Worm (Caenorhabditis elegans) whole organism, early embryonic: Measurements from ENCODE around the gene T13C2.2.
"Not testable (repeated sequence)": the region's sequence is repeated elsewhere in the genome, so short reads cannot be mapped to it uniquely, and the experiment has no call there.

ENCODE experiments used
- B0310.2 ChIP-seq: sonication (generic microtip); optimal IDR thresholded peaks from 2 replicates; lab custom pipeline; 2016; ENCODE audit warnings: mild to moderate bottlenecking, missing genetic modification characterization, missing compliant biosample characterization
- F13C5.2 ChIP-seq: sonication (generic microtip); optimal IDR thresholded peaks from 2 replicates; lab custom pipeline; 2017; ENCODE audit warnings: mild to moderate bottlenecking, missing genetic modification characterization, inconsistent platforms, missing compliant biosample characterization
- aly-1 ChIP-seq: sonication (generic microtip); optimal IDR thresholded peaks from 2 replicates; lab custom pipeline; 2016; ENCODE audit warnings: missing genetic modification characterization, missing compliant biosample characterization
- ama-1 ChIP-seq: fragments of 150-350 bp; optimal IDR thresholded peaks from 2 replicates; lab custom pipeline; 2014
- ceh-13 ChIP-seq: fragments of 200-800 bp; sonication (Bioruptor generic); optimal IDR thresholded peaks from 2 replicates; lab custom pipeline; 2018; ENCODE audit warnings: mild to moderate bottlenecking, missing genetic modification characterization, missing compliant biosample characterization
- ceh-36 ChIP-seq: sonication (generic microtip); optimal IDR thresholded peaks from 2 replicates; lab custom pipeline; 2016; ENCODE audit warnings: missing genetic modification characterization, inconsistent platforms, missing compliant biosample characterization
- ets-7 ChIP-seq: sonication (generic microtip); optimal IDR thresholded peaks from 2 replicates; lab custom pipeline; 2016; ENCODE audit warnings: missing genotype, missing genetic modification characterization, missing compliant biosample characterization
- flt-1 ChIP-seq: fragments of 200-800 bp; sonication (Bioruptor generic); IDR thresholded peaks from 2 replicates; pipeline ENCODE4 v1.3.6; 2022; ENCODE audit warnings: missing genetic modification characterization, missing compliant biosample characterization
- hmbx-1 ChIP-seq: sonication (generic microtip); optimal IDR thresholded peaks from 2 replicates; lab custom pipeline; 2016; ENCODE audit warnings: mild to moderate bottlenecking, missing genetic modification characterization, missing compliant biosample characterization
- hmg-4 ChIP-seq: fragments of 200-800 bp; sonication (Bioruptor generic); optimal IDR thresholded peaks from 2 replicates; lab custom pipeline; 2018; ENCODE audit warnings: mild to moderate bottlenecking, missing genetic modification characterization, missing compliant biosample characterization
- hnd-1 ChIP-seq: sonication (generic microtip); optimal IDR thresholded peaks from 2 replicates; lab custom pipeline; 2016; ENCODE audit warnings: missing genetic modification characterization, missing compliant biosample characterization
- pes-1 ChIP-seq: fragments of 200-800 bp; sonication (Bioruptor generic); IDR thresholded peaks from 2 replicates; pipeline ENCODE4 v1.3.6; 2022; ENCODE audit warnings: missing genetic modification reagents, missing genetic modification characterization, missing compliant biosample characterization
- scrt-1 ChIP-seq: fragments of 200-800 bp; sonication (Bioruptor generic); IDR thresholded peaks from 2 replicates; pipeline ENCODE4 v1.3.6; 2022; ENCODE audit warnings: missing genetic modification characterization, missing compliant biosample characterization
- sea-1 ChIP-seq: fragments of 200-800 bp; sonication (Bioruptor generic); conservative IDR thresholded peaks from 2 replicates; pipeline ENCODE4 v1.3.6; 2022; ENCODE audit warnings: missing genetic modification characterization, missing compliant biosample characterization
- tbx-11 ChIP-seq: fragments of 200-800 bp; sonication (Bioruptor generic); IDR thresholded peaks from 2 replicates; pipeline ENCODE4 v1.3.6; 2022; ENCODE audit warnings: missing genetic modification characterization, missing compliant biosample characterization
- tbx-37 ChIP-seq: fragments of 200-800 bp; sonication (Bioruptor generic); conservative IDR thresholded peaks from 2 replicates; pipeline ENCODE4 v1.3.6; 2022; ENCODE audit warnings: missing genetic modification reagents, missing genetic modification characterization, missing compliant biosample characterization
- tra-4 ChIP-seq: sonication (generic microtip); optimal IDR thresholded peaks from 2 replicates; lab custom pipeline; 2017; ENCODE audit warnings: missing genetic modification characterization, missing compliant biosample characterization

T13C2.2 gene

ce11 chrII:6772482-6772881, 19.5 kb upstream of the T13C2.2 start:
- TF ChIP-seq tra-4 (tag; lab: Kevin White, UChicago), result no peak
- no peak for TF ChIP-seq F13C5.2 (tag; lab: Kevin White, UChicago)
- no peak for TF ChIP-seq ama-1
- TF ChIP-seq B0310.2, result no peak
- no peak for TF ChIP-seq pes-1 (GFP tag; lab: Robert Waterston, UW)
- TF ChIP-seq ets-7 (tag; lab: Kevin White, UChicago), result no peak
- no peak for TF ChIP-seq ceh-13

- TF ChIP-seq scrt-1 (GFP tag; lab: Robert Waterston, UW); tra-4 (tag; lab: Kevin White, UChicago); hmg-4 (GFP tag; lab: Kevin White, UChicago): not testable (repeated sequence)
Observed at ce11 chrII:6775076-6775475, 16.9 kb upstream of the T13C2.2 start, which contains the start of gene agr-1. agr-1 (minus strand) TSS chrII:6775176.

ce11 chrII:6776418-6777034, 15.5 kb upstream of the T13C2.2 start, which contains the start of gene ssup-72:
ssup-72 (plus strand) TSS chrII:6776598.
- peak; percentile 35 for TF ChIP-seq hmg-4 (GFP tag; lab: Kevin White, UChicago)
- no peak for TF ChIP-seq ets-7 (tag; lab: Kevin White, UChicago)
- no peak for TF ChIP-seq aly-1 (tag; lab: Kevin White, UChicago)
- no peak for TF ChIP-seq hnd-1 (tag; lab: Kevin White, UChicago)
- TF ChIP-seq ceh-36 (tag; lab: Kevin White, UChicago), result no peak
- TF ChIP-seq B0310.2, result no peak
- no peak for TF ChIP-seq ceh-13
- TF ChIP-seq tbx-11, result no peak
- TF ChIP-seq pes-1 (GFP tag; lab: Robert Waterston, UW), result no peak
- TF ChIP-seq sea-1 (GFP tag; lab: Robert Waterston, UW), result no peak
- peak; percentile 75 for TF ChIP-seq tbx-37
- no peak for TF ChIP-seq tra-4 (tag; lab: Kevin White, UChicago)
- no peak for TF ChIP-seq hmbx-1 (tag; lab: Kevin White, UChicago)
- TF ChIP-seq scrt-1 (GFP tag; lab: Robert Waterston, UW), result no peak
- TF ChIP-seq F13C5.2 (tag; lab: Kevin White, UChicago), result no peak

ce11 chrII:6779104-6779503, 12.9 kb upstream of the T13C2.2 start, which contains the start of gene T13C2.7:
T13C2.7 (plus strand) TSS chrII:6779404.
- no peak for TF ChIP-seq aly-1 (tag; lab: Kevin White, UChicago)

ce11 chrII:6781231-6781630, 10.8 kb upstream of the T13C2.2 start:
- no peak for TF ChIP-seq tbx-11
- no peak for TF ChIP-seq tra-4 (tag; lab: Kevin White, UChicago)
- TF ChIP-seq hmbx-1 (tag; lab: Kevin White, UChicago), result no peak
- no peak for TF ChIP-seq B0310.2

- no peak for TF ChIP-seq pes-1 (GFP tag; lab: Robert Waterston, UW)
Observed at ce11 chrII:6781983-6782382, 10.0 kb upstream of the T13C2.2 start.

- TF ChIP-seq hmg-4 (GFP tag; lab: Kevin White, UChicago) (peak; percentile 50), ceh-13 (no peak)
Observed at ce11 chrII:6782738-6783163, 9.2 kb upstream of the T13C2.2 start.

- TF ChIP-seq aly-1 (tag; lab: Kevin White, UChicago) (no peak), ceh-13 (no peak), B0310.2 (no peak), flt-1 (GFP tag; lab: Robert Waterston, UW) (no peak), hnd-1 (tag; lab: Kevin White, UChicago) (no peak), tbx-37 (no peak), tra-4 (tag; lab: Kevin White, UChicago) (no peak), ama-1 (no peak), hmg-4 (GFP tag; lab: Kevin White, UChicago) (no peak)
Observed at ce11 chrII:6783377-6783829, 8.6 kb upstream of the T13C2.2 start, which contains the start of gene gldi-2. gldi-2 (plus strand) TSS chrII:6783427.

- no peak for TF ChIP-seq aly-1 (tag; lab: Kevin White, UChicago)
- TF ChIP-seq ceh-36 (tag; lab: Kevin White, UChicago), result no peak
Observed at ce11 chrII:6788672-6789298, 3.2 kb upstream of the T13C2.2 start, which contains the start of gene T13C2.3. T13C2.3 (plus strand) TSS chrII:6789248.
